Fruit fly (Drosophila melanogaster) whole organism, embryonic: Measurements from ENCODE around the gene Ykt6.
A peak's percentile ranks its signal among the peaks of the same experiment; 100 is the strongest.

Experiments
- Atf-2 ChIP-seq: fragments of 200-800 bp; sonication (Bioruptor generic); optimal IDR thresholded peaks from 2 replicates; lab custom pipeline; 2016; ENCODE audit warnings: missing biosample characterization, missing genetic modification characterization
- Bdp1 ChIP-seq: fragments of 200-800 bp; sonication (Bioruptor generic); optimal IDR thresholded peaks from 3 replicates; lab custom pipeline; 2016; ENCODE audit warnings: missing biosample characterization, missing genetic modification characterization
- Bgb ChIP-seq: fragments of 200-800 bp; sonication (Bioruptor generic); IDR thresholded peaks from 2 replicates; pipeline ENCODE4 v1.3.6; 2022; ENCODE audit warnings: missing biosample characterization, missing genetic modification characterization; ENCODE audit not compliant: partially characterized antibody
- CG10147 ChIP-seq: fragments of 200-800 bp; sonication (Bioruptor generic); optimal IDR thresholded peaks from 2 replicates; lab custom pipeline; 2019; ENCODE audit warnings: missing biosample characterization, mild to moderate bottlenecking, missing genetic modification characterization, moderate library complexity
- CG11085 ChIP-seq: fragments of 200-800 bp; sonication (Bioruptor generic); IDR thresholded peaks from 2 replicates; pipeline ENCODE4 v1.3.6; 2022; ENCODE audit warnings: missing biosample characterization, missing genetic modification characterization
- CG12219 ChIP-seq: fragments of 200-800 bp; sonication (Bioruptor generic); optimal IDR thresholded peaks from 3 replicates; lab custom pipeline; 2018; ENCODE audit warnings: missing biosample characterization, mild to moderate bottlenecking, missing genetic modification characterization
- CG13287 ChIP-seq: fragments of 200-800 bp; sonication (Bioruptor generic); IDR thresholded peaks from 2 replicates; pipeline ENCODE4 v1.3.6; 2022; ENCODE audit warnings: missing biosample characterization, missing genetic modification characterization; ENCODE audit not compliant: partially characterized antibody
- CG14014 ChIP-seq: fragments of 200-800 bp; sonication (Bioruptor generic); IDR thresholded peaks from 2 replicates; pipeline ENCODE4 v1.3.6; 2022; ENCODE audit warnings: missing biosample characterization, missing genetic modification characterization
- CG14710 ChIP-seq: fragments of 200-800 bp; sonication (Bioruptor generic); optimal IDR thresholded peaks from 3 replicates; lab custom pipeline; 2019; ENCODE audit warnings: missing biosample characterization, mild to moderate bottlenecking, missing genetic modification characterization, moderate library complexity
- CG15011 ChIP-seq: fragments of 200-800 bp; sonication (Bioruptor generic); optimal IDR thresholded peaks from 3 replicates; lab custom pipeline; 2018; ENCODE audit warnings: missing biosample characterization, mild to moderate bottlenecking, missing genetic modification characterization
- CG17186 ChIP-seq: fragments of 200-800 bp; sonication (Bioruptor generic); optimal IDR thresholded peaks from 3 replicates; lab custom pipeline; 2017; ENCODE audit warnings: missing biosample characterization, missing genetic modification reagents, missing genetic modification characterization
- CG31224 ChIP-seq: fragments of 200-800 bp; sonication (Bioruptor generic); IDR thresholded peaks from 2 replicates; pipeline ENCODE4 v1.3.6; 2022; ENCODE audit warnings: missing biosample characterization, missing genetic modification characterization
- CG3281 ChIP-seq: fragments of 200-800 bp; sonication (Bioruptor generic); optimal IDR thresholded peaks from 3 replicates; lab custom pipeline; 2017; ENCODE audit warnings: missing biosample characterization, mild to moderate bottlenecking, missing genetic modification characterization
- CG34224 ChIP-seq: fragments of 200-800 bp; sonication (Bioruptor generic); IDR thresholded peaks from 3 replicates; pipeline ENCODE4 v1.3.6; 2022; ENCODE audit warnings: missing biosample characterization, missing genetic modification characterization; ENCODE audit not compliant: partially characterized antibody
- CG5953 ChIP-seq: fragments of 200-800 bp; sonication (Bioruptor generic); IDR thresholded peaks from 2 replicates; pipeline ENCODE4 v1.3.6; 2022; ENCODE audit warnings: missing biosample characterization, missing genetic modification characterization
- CG6689 ChIP-seq: fragments of 200-800 bp; sonication (Bioruptor generic); IDR thresholded peaks from 2 replicates; pipeline ENCODE4 v1.3.6; 2022; ENCODE audit warnings: missing biosample characterization, missing genetic modification characterization
- CG7556 ChIP-seq: fragments of 200-800 bp; sonication (Bioruptor generic); optimal IDR thresholded peaks from 2 replicates; lab custom pipeline; 2017; ENCODE audit warnings: missing biosample characterization, mild to moderate bottlenecking, missing genetic modification characterization
- CG9876 ChIP-seq: fragments of 200-800 bp; sonication (Bioruptor generic); optimal IDR thresholded peaks from 2 replicates; lab custom pipeline; 2016; ENCODE audit warnings: missing biosample characterization, missing genetic modification characterization
- CoRest ChIP-seq: fragments of 200-800 bp; sonication (Bioruptor generic); optimal IDR thresholded peaks from 3 replicates; lab custom pipeline; 2018; ENCODE audit warnings: missing biosample characterization, mild to moderate bottlenecking, missing genetic modification characterization, moderate library complexity
- Dek ChIP-seq: fragments of 200-800 bp; sonication (Bioruptor generic); optimal IDR thresholded peaks from 3 replicates; lab custom pipeline; 2019; ENCODE audit warnings: missing biosample characterization, mild to moderate bottlenecking, missing genetic modification characterization, moderate library complexity
- Fer1 ChIP-seq: fragments of 200-800 bp; sonication (Bioruptor generic); optimal IDR thresholded peaks from 2 replicates; lab custom pipeline; 2017; ENCODE audit warnings: missing biosample characterization, mild to moderate bottlenecking, missing genetic modification characterization
- GATAe ChIP-seq: fragments of 200-800 bp; sonication (Bioruptor generic); conservative IDR thresholded peaks from 2 replicates; pipeline ENCODE4 v1.3.6; 2022; ENCODE audit warnings: missing biosample characterization, missing genetic modification characterization
- HLH3B ChIP-seq: fragments of 200-800 bp; sonication (Bioruptor generic); IDR thresholded peaks from 2 replicates; pipeline ENCODE4 v1.3.6; 2022; ENCODE audit warnings: missing biosample characterization, missing genetic modification characterization
- Hey ChIP-seq: fragments of 200-800 bp; sonication (Bioruptor generic); optimal IDR thresholded peaks from 3 replicates; lab custom pipeline; 2018; ENCODE audit warnings: missing biosample characterization, mild to moderate bottlenecking, missing genetic modification characterization
- Nf-YC ChIP-seq: fragments of 200-800 bp; optimal IDR thresholded peaks from 3 replicates; lab custom pipeline; 2019; ENCODE audit warnings: missing biosample characterization, mild to moderate bottlenecking, missing genetic modification characterization, moderate library complexity
- Scr ChIP-seq: fragments of 200-800 bp; sonication (Bioruptor generic); IDR thresholded peaks from 2 replicates; pipeline ENCODE4 v1.3.6; 2022; ENCODE audit warnings: missing biosample characterization, missing genetic modification characterization; ENCODE audit not compliant: partially characterized antibody
- Side ChIP-seq: fragments of 200-800 bp; sonication (Bioruptor generic); optimal IDR thresholded peaks from 2 replicates; lab custom pipeline; 2016; ENCODE audit warnings: missing biosample characterization, missing genetic modification characterization
- Six4 ChIP-seq: fragments of 200-800 bp; sonication (Bioruptor generic); optimal IDR thresholded peaks from 2 replicates; lab custom pipeline; 2016; ENCODE audit warnings: missing biosample characterization, missing genetic modification characterization
- Spps ChIP-seq: fragments of 200-800 bp; sonication (Bioruptor generic); optimal IDR thresholded peaks from 2 replicates; lab custom pipeline; 2018; ENCODE audit warnings: missing biosample characterization, mild to moderate bottlenecking, missing genetic modification characterization
- Ssrp ChIP-seq: fragments of 200-800 bp; sonication (Bioruptor generic); optimal IDR thresholded peaks from 2 replicates; lab custom pipeline; 2018; ENCODE audit warnings: missing biosample characterization, mild to moderate bottlenecking, missing genetic modification characterization, moderate library complexity
- Xbp1 ChIP-seq: fragments of 200-800 bp; sonication (Bioruptor generic); optimal IDR thresholded peaks from 3 replicates; lab custom pipeline; 2016; ENCODE audit warnings: missing biosample characterization, mild to moderate bottlenecking, missing genetic modification characterization
- al ChIP-seq: fragments of 200-800 bp; sonication (Bioruptor generic); IDR thresholded peaks from 2 replicates; pipeline ENCODE4 v1.3.6; 2022; ENCODE audit warnings: missing biosample characterization, missing genetic modification characterization
- amos ChIP-seq: fragments of 200-800 bp; sonication (Bioruptor generic); IDR thresholded peaks from 2 replicates; pipeline ENCODE4 v1.3.6; 2022; ENCODE audit warnings: missing biosample characterization, missing genetic modification characterization; ENCODE audit not compliant: partially characterized antibody
- ara ChIP-seq: fragments of 200-800 bp; sonication (Bioruptor generic); IDR thresholded peaks from 2 replicates; pipeline ENCODE4 v1.3.6; 2022; ENCODE audit warnings: missing biosample characterization, missing genetic modification characterization
- bbx ChIP-seq: fragments of 200-800 bp; sonication (Bioruptor generic); IDR thresholded peaks from 2 replicates; pipeline ENCODE4 v1.3.6; 2022; ENCODE audit warnings: missing biosample characterization, missing genetic modification characterization; ENCODE audit not compliant: partially characterized antibody
- dpn ChIP-seq, 2 experiments: fragments of 200-800 bp; sonication (Bioruptor generic); optimal IDR thresholded peaks; 3 replicates each; lab custom pipeline; 2016; ENCODE audit warnings: missing biosample characterization in 2 of 2, missing genetic modification characterization in 2 of 2
- en ChIP-seq: fragments of 200-800 bp; sonication (Bioruptor generic); optimal IDR thresholded peaks from 2 replicates; lab custom pipeline; 2016; ENCODE audit warnings: missing biosample characterization, missing genetic modification characterization
- eve ChIP-seq, 2 experiments: fragments of >200 bp; optimal IDR thresholded peaks; 2 replicates each; lab custom pipeline; 2017; ENCODE audit warnings: missing biosample characterization in 2 of 2, missing genetic modification characterization in 2 of 2
- gsb-n ChIP-seq: fragments of 200-800 bp; sonication (Bioruptor generic); optimal IDR thresholded peaks from 3 replicates; lab custom pipeline; 2018; ENCODE audit warnings: missing biosample characterization, mild to moderate bottlenecking, missing genetic modification characterization
- h ChIP-seq: fragments of >200 bp; optimal IDR thresholded peaks from 2 replicates; lab custom pipeline; 2017
- jumu ChIP-seq: fragments of 200-800 bp; sonication (Bioruptor generic); optimal IDR thresholded peaks from 3 replicates; lab custom pipeline; 2016; ENCODE audit warnings: missing biosample characterization, missing genetic modification characterization
- knrl ChIP-seq: fragments of 200-800 bp; sonication (Bioruptor generic); IDR thresholded peaks from 3 replicates; pipeline ENCODE4 v1.3.6; 2022; ENCODE audit warnings: missing biosample characterization, missing genetic modification characterization; ENCODE audit not compliant: partially characterized antibody
- otp ChIP-seq: fragments of 200-800 bp; sonication (Bioruptor generic); IDR thresholded peaks from 3 replicates; pipeline ENCODE4, ENCODE4 v1.3.6; 2022; ENCODE audit warnings: missing biosample characterization, missing genetic modification characterization
- pita ChIP-seq: fragments of 200-800 bp; sonication (Bioruptor generic); optimal IDR thresholded peaks from 2 replicates; lab custom pipeline; 2017; ENCODE audit warnings: missing biosample characterization, mild to moderate bottlenecking, missing genetic modification characterization
- shn ChIP-seq: fragments of 200-800 bp; sonication (Bioruptor generic); optimal IDR thresholded peaks from 3 replicates; lab custom pipeline; 2016; ENCODE audit warnings: missing biosample characterization, missing genetic modification characterization
- ssp ChIP-seq: fragments of 200-800 bp; sonication (Bioruptor generic); IDR thresholded peaks from 2 replicates; pipeline ENCODE4 v1.3.6; 2022; ENCODE audit warnings: missing biosample characterization, missing genetic modification characterization
- tna ChIP-seq: fragments of 200-800 bp; sonication (Bioruptor generic); IDR thresholded peaks from 2 replicates; pipeline ENCODE4 v1.3.6; 2022; ENCODE audit warnings: missing biosample characterization, missing genetic modification characterization; ENCODE audit not compliant: partially characterized antibody
- ttk ChIP-seq: fragments of 200-800 bp; sonication (Bioruptor generic); IDR thresholded peaks from 2 replicates; pipeline ENCODE4 v2.1.2; 2022; ENCODE audit warnings: missing biosample characterization, missing genetic modification characterization
- tup ChIP-seq: fragments of 200-800 bp; sonication (Bioruptor generic); optimal IDR thresholded peaks from 2 replicates; lab custom pipeline; 2016; ENCODE audit warnings: missing biosample characterization, mild to moderate bottlenecking, missing genetic modification characterization, moderate library complexity
- unc-4 ChIP-seq: fragments of 200-800 bp; sonication (Bioruptor generic); IDR thresholded peaks from 2 replicates; pipeline ENCODE4 v1.3.6; 2022; ENCODE audit warnings: missing biosample characterization, missing genetic modification characterization; ENCODE audit not compliant: partially characterized antibody

The Ykt6 gene

dm6 chrX:7911983-7912630, 8.1 kb upstream of the Ykt6 start, which contains the start of gene snz (continued):
- TF ChIP-seq tup (GFP tag; lab: Kevin White, UChicago) = no peak
- TF ChIP-seq GATAe = peak; percentile 54; the same call in 1 of the 2 replicates
- TF ChIP-seq CG13287 (GFP tag; lab: Robert Waterston, UW) = peak; percentile 83
- TF ChIP-seq CG12219 (GFP tag; lab: Kevin White, UChicago) = no peak
- no peak for TF ChIP-seq Spps (tag; lab: Kevin White, UChicago)
- no peak for TF ChIP-seq Ssrp (tag; lab: Kevin White, UChicago)
- no peak for TF ChIP-seq CG11085 (GFP tag; lab: Robert Waterston, UW)
- no peak for TF ChIP-seq ssp
- TF ChIP-seq ara (GFP tag; lab: Robert Waterston, UW) = no peak
- no peak for TF ChIP-seq eve (GFP tag; optimal IDR thresholded peaks at IDR 0.05; lab: Kevin White, UChicago)
- peak; percentile 34 for TF ChIP-seq Fer1 (GFP tag; lab: Kevin White, UChicago)
- TF ChIP-seq h = no peak
- no peak for TF ChIP-seq en
- TF ChIP-seq jumu = no peak
- no peak for TF ChIP-seq ttk (GFP tag; lab: Robert Waterston, UW)
- TF ChIP-seq al (GFP tag; lab: Robert Waterston, UW) = no peak
- peak; percentile 78; the same call in 1 of the 2 replicates for TF ChIP-seq amos (GFP tag; lab: Robert Waterston, UW)
- TF ChIP-seq Bdp1 (GFP tag; lab: Kevin White, UChicago) = no peak
- TF ChIP-seq CG14710 (tag; lab: Kevin White, UChicago) = peak; percentile 15
- TF ChIP-seq shn (GFP tag; lab: Kevin White, UChicago) = no peak
- TF ChIP-seq Atf-2 (GFP tag; lab: Kevin White, UChicago) = no peak
- TF ChIP-seq otp (GFP tag; lab: Robert Waterston, UW) = no peak
- TF ChIP-seq CG15011 (GFP tag; lab: Kevin White, UChicago) = no peak
- no peak for TF ChIP-seq dpn (GFP tag; optimal IDR thresholded peaks at IDR 0.05; lab: Kevin White, UChicago)
- TF ChIP-seq gsb-n (tag; lab: Kevin White, UChicago) = no peak
- TF ChIP-seq CoRest (tag; lab: Kevin White, UChicago) = peak; percentile 23
- no peak for TF ChIP-seq CG5953
- no peak for TF ChIP-seq Hey (tag; lab: Kevin White, UChicago)
- peak; percentile 50 for TF ChIP-seq Nf-YC (tag; lab: Kevin White, UChicago)
- no peak for TF ChIP-seq pita (GFP tag; lab: Kevin White, UChicago)
- no peak for TF ChIP-seq CG6689 (GFP tag; lab: Robert Waterston, UW)
- TF ChIP-seq Six4 = no peak
- peak; percentile 5 for TF ChIP-seq Xbp1 (GFP tag; lab: Kevin White, UChicago)
- TF ChIP-seq tna (GFP tag; lab: Robert Waterston, UW) = peak; percentile 80
- peak; percentile 51 for TF ChIP-seq CG17186 (GFP tag; lab: Kevin White, UChicago)
- TF ChIP-seq CG34224 (GFP tag; lab: Robert Waterston, UW) = peak; percentile 76
- peak; percentile 74 for TF ChIP-seq Scr
- no peak for TF ChIP-seq CG3281
- no peak for TF ChIP-seq HLH3B (GFP tag; lab: Robert Waterston, UW)
- no peak for TF ChIP-seq Dek (tag; lab: Kevin White, UChicago)
- TF ChIP-seq Side = no peak
- no peak for TF ChIP-seq CG31224 (GFP tag; lab: Robert Waterston, UW)
- TF ChIP-seq Bgb (GFP tag; lab: Robert Waterston, UW) = peak; percentile 82
- no peak for TF ChIP-seq CG7556
- no peak for TF ChIP-seq CG9876 (GFP tag; lab: Kevin White, UChicago)
- TF ChIP-seq unc-4 = peak; percentile 74
- TF ChIP-seq CG10147 = no peak
- peak; percentile 86 for TF ChIP-seq bbx (GFP tag; lab: Robert Waterston, UW)
- TF ChIP-seq CG14014 (GFP tag; lab: Robert Waterston, UW) = no peak
- peak; percentile 57; the same call in 2 of the 3 replicates for TF ChIP-seq knrl (GFP tag; lab: Robert Waterston, UW)
